Worm (Caenorhabditis elegans) whole organism, early embryonic: ENCODE measurements around the gene K12H6.2.

Experiments used
- B0310.2 ChIP-seq: sonication (generic microtip); optimal IDR thresholded peaks from 2 replicates; lab custom pipeline; 2016; ENCODE audit warnings: mild to moderate bottlenecking, missing genetic modification characterization, missing compliant biosample characterization
- F13C5.2 ChIP-seq: sonication (generic microtip); optimal IDR thresholded peaks from 2 replicates; lab custom pipeline; 2017; ENCODE audit warnings: mild to moderate bottlenecking, missing genetic modification characterization, inconsistent platforms, missing compliant biosample characterization
- aly-1 ChIP-seq: sonication (generic microtip); optimal IDR thresholded peaks from 2 replicates; lab custom pipeline; 2016; ENCODE audit warnings: missing genetic modification characterization, missing compliant biosample characterization
- ama-1 ChIP-seq: fragments of 150-350 bp; optimal IDR thresholded peaks from 2 replicates; lab custom pipeline; 2014
- ceh-13 ChIP-seq: fragments of 200-800 bp; sonication (Bioruptor generic); optimal IDR thresholded peaks from 2 replicates; lab custom pipeline; 2018; ENCODE audit warnings: mild to moderate bottlenecking, missing genetic modification characterization, missing compliant biosample characterization
- ceh-36 ChIP-seq: sonication (generic microtip); optimal IDR thresholded peaks from 2 replicates; lab custom pipeline; 2016; ENCODE audit warnings: missing genetic modification characterization, inconsistent platforms, missing compliant biosample characterization
- ets-7 ChIP-seq: sonication (generic microtip); optimal IDR thresholded peaks from 2 replicates; lab custom pipeline; 2016; ENCODE audit warnings: missing genotype, missing genetic modification characterization, missing compliant biosample characterization
- flt-1 ChIP-seq: fragments of 200-800 bp; sonication (Bioruptor generic); IDR thresholded peaks from 2 replicates; pipeline ENCODE4 v1.3.6; 2022; ENCODE audit warnings: missing genetic modification characterization, missing compliant biosample characterization
- hmbx-1 ChIP-seq: sonication (generic microtip); optimal IDR thresholded peaks from 2 replicates; lab custom pipeline; 2016; ENCODE audit warnings: mild to moderate bottlenecking, missing genetic modification characterization, missing compliant biosample characterization
- hmg-4 ChIP-seq: fragments of 200-800 bp; sonication (Bioruptor generic); optimal IDR thresholded peaks from 2 replicates; lab custom pipeline; 2018; ENCODE audit warnings: mild to moderate bottlenecking, missing genetic modification characterization, missing compliant biosample characterization
- hnd-1 ChIP-seq: sonication (generic microtip); optimal IDR thresholded peaks from 2 replicates; lab custom pipeline; 2016; ENCODE audit warnings: missing genetic modification characterization, missing compliant biosample characterization
- pes-1 ChIP-seq: fragments of 200-800 bp; sonication (Bioruptor generic); IDR thresholded peaks from 2 replicates; pipeline ENCODE4 v1.3.6; 2022; ENCODE audit warnings: missing genetic modification reagents, missing genetic modification characterization, missing compliant biosample characterization
- scrt-1 ChIP-seq: fragments of 200-800 bp; sonication (Bioruptor generic); IDR thresholded peaks from 2 replicates; pipeline ENCODE4 v1.3.6; 2022; ENCODE audit warnings: missing genetic modification characterization, missing compliant biosample characterization
- sea-1 ChIP-seq: fragments of 200-800 bp; sonication (Bioruptor generic); conservative IDR thresholded peaks from 2 replicates; pipeline ENCODE4 v1.3.6; 2022; ENCODE audit warnings: missing genetic modification characterization, missing compliant biosample characterization
- tbx-11 ChIP-seq: fragments of 200-800 bp; sonication (Bioruptor generic); IDR thresholded peaks from 2 replicates; pipeline ENCODE4 v1.3.6; 2022; ENCODE audit warnings: missing genetic modification characterization, missing compliant biosample characterization
- tbx-37 ChIP-seq: fragments of 200-800 bp; sonication (Bioruptor generic); conservative IDR thresholded peaks from 2 replicates; pipeline ENCODE4 v1.3.6; 2022; ENCODE audit warnings: missing genetic modification reagents, missing genetic modification characterization, missing compliant biosample characterization
- tra-4 ChIP-seq: sonication (generic microtip); optimal IDR thresholded peaks from 2 replicates; lab custom pipeline; 2017; ENCODE audit warnings: missing genetic modification characterization, missing compliant biosample characterization

Gene K12H6.2

ce11 chrII:2807674-2808206, 7.6 kb downstream of the K12H6.2 start, which contains the start of gene K12H6.12:
Gene K12H6.12, plus strand, starts transcription at chrII:2808156.
- TF ChIP-seq F13C5.2 (tag; lab: Kevin White, UChicago) (no peak), aly-1 (tag; lab: Kevin White, UChicago) (no peak), hnd-1 (no peak), hmg-4 (GFP tag; lab: Kevin White, UChicago) (no peak), tbx-37 (no peak), tbx-11 (GFP tag; lab: Robert Waterston, UW) (no peak), B0310.2 (tag; lab: Kevin White, UChicago) (no peak), ceh-36 (no peak), hmbx-1 (no peak), tra-4 (tag; lab: Kevin White, UChicago) (no peak), ets-7 (tag; lab: Kevin White, UChicago) (no peak), scrt-1 (GFP tag; lab: Robert Waterston, UW) (no peak), ama-1 (lab: Kevin White, UChicago) (no peak)

ce11 chrII:2805566-2805965, 9.8 kb downstream of the K12H6.2 start:
- TF ChIP-seq tbx-11 (GFP tag; lab: Robert Waterston, UW) (no peak), hmg-4 (GFP tag; lab: Kevin White, UChicago) (no peak), pes-1 (GFP tag; lab: Robert Waterston, UW) (no peak), ama-1 (lab: Kevin White, UChicago) (no peak), flt-1 (GFP tag; lab: Robert Waterston, UW) (no peak)

- TF ChIP-seq ceh-36 (no peak), hmg-4 (GFP tag; lab: Kevin White, UChicago) (no peak), tra-4 (tag; lab: Kevin White, UChicago) (no peak), scrt-1 (GFP tag; lab: Robert Waterston, UW) (no peak), aly-1 (tag; lab: Kevin White, UChicago) (no peak), tbx-11 (GFP tag; lab: Robert Waterston, UW) (no peak), hnd-1 (no peak), sea-1 (GFP tag; lab: Robert Waterston, UW) (no peak), ets-7 (tag; lab: Kevin White, UChicago) (no peak), tbx-37 (no peak), ama-1 (lab: Kevin White, UChicago) (no peak), F13C5.2 (tag; lab: Kevin White, UChicago) (no peak), flt-1 (GFP tag; lab: Robert Waterston, UW) (no peak)
Observed at ce11 chrII:2804949-2805348, 10.4 kb downstream of the K12H6.2 start.

ce11 chrII:2804245-2804644, 11.1 kb downstream of the K12H6.2 start:
- TF ChIP-seq flt-1 (GFP tag; lab: Robert Waterston, UW) = no peak
- TF ChIP-seq hmg-4 (GFP tag; lab: Kevin White, UChicago) = no peak
- TF ChIP-seq aly-1 (tag; lab: Kevin White, UChicago) = no peak
- no peak for TF ChIP-seq ceh-36

- TF ChIP-seq sea-1 (GFP tag; lab: Robert Waterston, UW) (no peak), hmbx-1 (no peak), flt-1 (GFP tag; lab: Robert Waterston, UW) (no peak), tbx-11 (GFP tag; lab: Robert Waterston, UW) (no peak), ets-7 (tag; lab: Kevin White, UChicago) (no peak), ceh-36 (no peak), hnd-1 (no peak), scrt-1 (GFP tag; lab: Robert Waterston, UW) (no peak), pes-1 (GFP tag; lab: Robert Waterston, UW) (no peak), aly-1 (tag; lab: Kevin White, UChicago) (no peak), tra-4 (tag; lab: Kevin White, UChicago) (no peak), tbx-37 (no peak), hmg-4 (GFP tag; lab: Kevin White, UChicago) (no peak), ama-1 (lab: Kevin White, UChicago) (no peak), F13C5.2 (tag; lab: Kevin White, UChicago) (no peak), B0310.2 (tag; lab: Kevin White, UChicago) (no peak), ceh-13 (no peak)
Observed at ce11 chrII:2802804-2803586, 12.3 kb downstream of the K12H6.2 start.

- TF ChIP-seq ceh-36 (no peak), ama-1 (lab: Kevin White, UChicago) (no peak), hmbx-1 (no peak), flt-1 (GFP tag; lab: Robert Waterston, UW) (no peak), hmg-4 (GFP tag; lab: Kevin White, UChicago) (no peak), hnd-1 (no peak), pes-1 (GFP tag; lab: Robert Waterston, UW) (no peak), scrt-1 (GFP tag; lab: Robert Waterston, UW) (no peak), F13C5.2 (tag; lab: Kevin White, UChicago) (no peak), tbx-11 (GFP tag; lab: Robert Waterston, UW) (no peak), aly-1 (tag; lab: Kevin White, UChicago) (no peak), ceh-13 (no peak), sea-1 (GFP tag; lab: Robert Waterston, UW) (no peak), ets-7 (tag; lab: Kevin White, UChicago) (no peak), tra-4 (tag; lab: Kevin White, UChicago) (no peak), B0310.2 (tag; lab: Kevin White, UChicago) (no peak), tbx-37 (no peak)
Observed at ce11 chrII:2801764-2802163, 13.6 kb downstream of the K12H6.2 start.
